Worm (Caenorhabditis elegans) whole organism, young adult: Measurements from ENCODE around the gene E04F6.10.

Experiments used
- B0019.2 ChIP-seq: fragments of 200-800 bp; sonication (Bioruptor generic); conservative IDR thresholded peaks from 2 replicates; pipeline ENCODE4 v1.3.6; 2022; ENCODE audit warnings: missing genetic modification reagents, missing genetic modification characterization, missing compliant biosample characterization
- B0035.1 ChIP-seq: sonication (generic microtip); optimal IDR thresholded peaks from 2 replicates; lab custom pipeline; 2016; ENCODE audit warnings: missing genetic modification characterization, mild to moderate bottlenecking, missing compliant biosample characterization, missing genotype, missing genetic modification reagents
- B0261.1 ChIP-seq: sonication (generic microtip); optimal IDR thresholded peaks from 2 replicates; lab custom pipeline; 2016; ENCODE audit warnings: mild to moderate bottlenecking, missing genetic modification characterization, moderate library complexity, missing compliant biosample characterization
- C06A6.2 ChIP-seq: fragments of 200-800 bp; sonication (Bioruptor generic); conservative IDR thresholded peaks from 2 replicates; pipeline ENCODE4 v1.3.6; 2022; ENCODE audit warnings: missing genetic modification characterization, missing compliant biosample characterization
- D2030.7 ChIP-seq: fragments of 200-800 bp; sonication (Bioruptor generic); IDR thresholded peaks from 2 replicates; pipeline ENCODE4 v1.3.6; 2022; ENCODE audit warnings: missing genetic modification reagents, missing genetic modification characterization, missing compliant biosample characterization
- F10E7.11 ChIP-seq: sonication (generic microtip); optimal IDR thresholded peaks from 2 replicates; lab custom pipeline; 2017; ENCODE audit warnings: mild to moderate bottlenecking, missing genetic modification characterization, moderate library complexity, missing compliant biosample characterization
- F22D6.2 ChIP-seq: sonication (generic microtip); optimal IDR thresholded peaks from 2 replicates; lab custom pipeline; 2016; ENCODE audit warnings: mild to moderate bottlenecking, missing genetic modification characterization, missing compliant biosample characterization
- F57C9.4 ChIP-seq: sonication (generic microtip); optimal IDR thresholded peaks from 2 replicates; lab custom pipeline; 2017; ENCODE audit warnings: mild to moderate bottlenecking, missing genetic modification characterization, missing compliant biosample characterization
- T26A5.8 ChIP-seq: sonication (generic microtip); optimal IDR thresholded peaks from 2 replicates; lab custom pipeline; 2016; ENCODE audit warnings: missing genetic modification characterization, missing compliant biosample characterization
- Y53F4B.3 ChIP-seq: fragments of 200-800 bp; sonication (Bioruptor generic); IDR thresholded peaks from 2 replicates; pipeline ENCODE4 v1.3.6; 2022; ENCODE audit warnings: missing genetic modification reagents, missing genetic modification characterization, missing compliant biosample characterization
- Y67H2A.10 ChIP-seq: fragments of 200-800 bp; sonication (Bioruptor generic); conservative IDR thresholded peaks from 2 replicates; pipeline ENCODE4 v1.3.6; 2022; ENCODE audit warnings: missing genetic modification reagents, missing genetic modification characterization, missing compliant biosample characterization
- Y79H2A.3 ChIP-seq: fragments of 200-800 bp; sonication (Bioruptor generic); conservative IDR thresholded peaks from 2 replicates; pipeline ENCODE4 v1.3.6; 2022; ENCODE audit warnings: missing genetic modification reagents, missing genetic modification characterization, missing compliant biosample characterization
- ZK185.1 ChIP-seq: sonication (generic microtip); optimal IDR thresholded peaks from 2 replicates; lab custom pipeline; 2016; ENCODE audit warnings: mild to moderate bottlenecking, missing genetic modification characterization, missing compliant biosample characterization; ENCODE audit not compliant: poor library complexity, severe bottlenecking
- athp-1 ChIP-seq: sonication (generic microtip); optimal IDR thresholded peaks from 2 replicates; lab custom pipeline; 2017; ENCODE audit warnings: mild to moderate bottlenecking, missing genetic modification characterization, missing compliant biosample characterization
- attf-3 ChIP-seq: fragments of 200-800 bp; sonication (Bioruptor generic); conservative IDR thresholded peaks from 2 replicates; pipeline ENCODE4 v1.3.6; 2022; ENCODE audit warnings: missing genetic modification reagents, missing genetic modification characterization, missing compliant biosample characterization
- attf-5 ChIP-seq: fragments of 200-800 bp; sonication (Bioruptor generic); optimal IDR thresholded peaks from 2 replicates; lab custom pipeline; 2018; ENCODE audit warnings: mild to moderate bottlenecking, missing genetic modification characterization, missing compliant biosample characterization
- cebp-2 ChIP-seq: fragments of 200-800 bp; sonication (Bioruptor generic); IDR thresholded peaks from 2 replicates; pipeline ENCODE4 v1.3.6; 2022; ENCODE audit warnings: missing genetic modification characterization, missing compliant biosample characterization
- ceh-100 ChIP-seq: fragments of 200-800 bp; sonication (Bioruptor generic); IDR thresholded peaks from 2 replicates; pipeline ENCODE4 v1.3.6; 2022; ENCODE audit warnings: missing genetic modification reagents, missing genetic modification characterization, missing compliant biosample characterization
- die-1 ChIP-seq: sonication (generic microtip); optimal IDR thresholded peaks from 2 replicates; lab custom pipeline; 2016; ENCODE audit warnings: missing genotype, mild to moderate bottlenecking, missing genetic modification characterization, missing compliant biosample characterization
- dox-1 ChIP-seq: fragments of 200-800 bp; sonication (Bioruptor generic); IDR thresholded peaks from 2 replicates; pipeline ENCODE4 v1.3.6; 2022; ENCODE audit warnings: missing genetic modification reagents, missing genetic modification characterization, missing compliant biosample characterization
- dpl-1 ChIP-seq: fragments of 150-350 bp; optimal IDR thresholded peaks from 2 replicates; lab custom pipeline; 2014; ENCODE audit warnings: missing biosample characterization, missing genetic modification reagents, missing genetic modification characterization
- egl-18 ChIP-seq: fragments of 200-800 bp; sonication (Bioruptor generic); IDR thresholded peaks from 2 replicates; pipeline ENCODE4 v1.3.6; 2022; ENCODE audit warnings: missing genetic modification reagents, missing genetic modification characterization, missing compliant biosample characterization
- ekl-4 ChIP-seq: fragments of 200-800 bp; sonication (Bioruptor generic); IDR thresholded peaks from 2 replicates; pipeline ENCODE4 v1.3.6; 2022; ENCODE audit warnings: missing genetic modification reagents, missing genetic modification characterization, missing compliant biosample characterization
- fkh-3 ChIP-seq: sonication (generic microtip); optimal IDR thresholded peaks from 2 replicates; lab custom pipeline; 2016; ENCODE audit warnings: mild to moderate bottlenecking, missing genetic modification characterization, missing compliant biosample characterization
- hsf-1 ChIP-seq: fragments of 200-800 bp; sonication (Bioruptor generic); IDR thresholded peaks from 2 replicates; pipeline ENCODE4 v1.3.6; 2022; ENCODE audit warnings: missing genetic modification reagents, missing genetic modification characterization, missing compliant biosample characterization
- let-526 ChIP-seq: fragments of 200-800 bp; sonication (Bioruptor generic); IDR thresholded peaks from 2 replicates; pipeline ENCODE4 v1.3.6; 2022; ENCODE audit warnings: missing genetic modification reagents, missing genetic modification characterization, missing compliant biosample characterization
- lin-54 ChIP-seq: fragments of 200-800 bp; sonication (Bioruptor generic); optimal IDR thresholded peaks from 2 replicates; lab custom pipeline; 2018; ENCODE audit warnings: mild to moderate bottlenecking, missing genetic modification characterization, missing compliant biosample characterization
- lsl-1 ChIP-seq: fragments of 200-800 bp; sonication (Bioruptor generic); optimal IDR thresholded peaks from 2 replicates; lab custom pipeline; 2018; ENCODE audit warnings: mild to moderate bottlenecking, missing genetic modification characterization, moderate library complexity, missing compliant biosample characterization
- lsy-27 ChIP-seq: sonication (generic microtip); optimal IDR thresholded peaks from 2 replicates; lab custom pipeline; 2017; ENCODE audit warnings: missing genetic modification characterization, mild to moderate bottlenecking, missing compliant biosample characterization, antibody characterized with exemption, missing genotype, borderline replicate concordance; ENCODE audit not compliant: insufficient read depth
- madf-10 ChIP-seq: sonication (generic microtip); optimal IDR thresholded peaks from 2 replicates; lab custom pipeline; 2016; ENCODE audit warnings: mild to moderate bottlenecking, missing genetic modification characterization, missing compliant biosample characterization
- madf-3 ChIP-seq: fragments of 200-800 bp; sonication (Bioruptor generic); IDR thresholded peaks from 2 replicates; pipeline ENCODE4 v1.3.6; 2022; ENCODE audit warnings: missing genetic modification reagents, missing genetic modification characterization, missing compliant biosample characterization
- mcd-1 ChIP-seq: fragments of 200-800 bp; sonication (Bioruptor generic); IDR thresholded peaks from 2 replicates; pipeline ENCODE4 v1.3.6; 2022; ENCODE audit warnings: missing genetic modification reagents, missing genetic modification characterization, missing compliant biosample characterization
- nhr-27 ChIP-seq: fragments of 200-800 bp; sonication (Bioruptor generic); optimal IDR thresholded peaks from 2 replicates; lab custom pipeline; 2018; ENCODE audit warnings: mild to moderate bottlenecking, missing genetic modification characterization, moderate library complexity, missing compliant biosample characterization
- rcor-1 ChIP-seq: fragments of 200-800 bp; sonication (Bioruptor generic); IDR thresholded peaks from 2 replicates; pipeline ENCODE4 v1.3.6; 2022; ENCODE audit warnings: missing genetic modification reagents, missing genetic modification characterization, missing compliant biosample characterization
- repo-1 ChIP-seq: sonication (generic microtip); optimal IDR thresholded peaks from 2 replicates; lab custom pipeline; 2017; ENCODE audit warnings: mild to moderate bottlenecking, missing genetic modification characterization, missing compliant biosample characterization
- rpc-1 ChIP-seq, 2 experiments: fragments of 150-350 bp in 1 of 2; sonication (generic microtip) in 1 of 2; optimal IDR thresholded peaks; 2 replicates each; lab custom pipeline; 2014 to 2018; ENCODE audit warnings: missing biosample characterization in 1 of 2, missing genetic modification characterization in 1 of 2, missing genetic modification reagents in 1 of 2, missing genotype in 1 of 2
- snpc-1.1 ChIP-seq: sonication (generic microtip); optimal IDR thresholded peaks from 2 replicates; lab custom pipeline; 2017; ENCODE audit warnings: missing genetic modification characterization, mild to moderate bottlenecking, missing compliant biosample characterization, antibody characterized with exemption, moderate library complexity, missing genotype, missing genetic modification reagents; ENCODE audit not compliant: insufficient read depth
- snpc-1.3 ChIP-seq: sonication (generic microtip); optimal IDR thresholded peaks from 2 replicates; lab custom pipeline; 2017; ENCODE audit warnings: missing genetic modification characterization, mild to moderate bottlenecking, missing compliant biosample characterization, antibody characterized with exemption, moderate library complexity, missing genotype, missing genetic modification reagents; ENCODE audit not compliant: insufficient read depth
- snpc-4 ChIP-seq, 5 experiments: fragments of 150-350 bp in 1 of 5; sonication (generic microtip) in 4 of 5; optimal IDR thresholded peaks; 2 replicates each; lab custom pipeline; 2014 to 2018; ENCODE audit warnings: missing genetic modification characterization in 5 of 5, missing biosample characterization in 3 of 5, antibody characterized with exemption in 2 of 5, mild to moderate bottlenecking in 2 of 5, missing compliant biosample characterization in 2 of 5, missing genotype in 2 of 5, moderate library complexity in 2 of 5, missing genetic modification reagents in 1 of 5
- tbp1 ChIP-seq: fragments of 200-800 bp; sonication (Bioruptor generic); optimal IDR thresholded peaks from 2 replicates; lab custom pipeline; 2018; ENCODE audit warnings: mild to moderate bottlenecking, missing genetic modification characterization, missing compliant biosample characterization
- ztf-18 ChIP-seq: sonication (generic microtip); optimal IDR thresholded peaks from 2 replicates; lab custom pipeline; 2016; ENCODE audit warnings: missing genotype, mild to moderate bottlenecking, missing genetic modification characterization, missing compliant biosample characterization
- ztf-22 ChIP-seq: fragments of 200-800 bp; sonication (Bioruptor generic); optimal IDR thresholded peaks from 2 replicates; lab custom pipeline; 2018; ENCODE audit warnings: mild to moderate bottlenecking, missing genetic modification characterization, moderate library complexity, missing compliant biosample characterization
- ztf-26 ChIP-seq: sonication (generic microtip); optimal IDR thresholded peaks from 2 replicates; lab custom pipeline; 2017; ENCODE audit warnings: missing genetic modification characterization, missing compliant biosample characterization
- ztf-6 ChIP-seq: fragments of 200-800 bp; sonication (Bioruptor generic); IDR thresholded peaks from 2 replicates; pipeline ENCODE4 v1.3.6; 2022; ENCODE audit warnings: missing genetic modification reagents, missing genetic modification characterization, missing compliant biosample characterization

The E04F6.10 gene

ce11 chrII:7183493-7184272 is 33.3 kb downstream of the E04F6.10 start, which contains the start of gene pdl-1 (continued):
- TF ChIP-seq repo-1 (tag; lab: Kevin White, UChicago), result peak; percentile 72
- TF ChIP-seq ztf-6 (GFP tag; lab: Robert Waterston, UW), result no peak
- peak; percentile 99 for TF ChIP-seq rpc-1 (optimal IDR thresholded peaks at IDR 0.05; lab: Kevin White, UChicago)
- peak; percentile 98 for TF ChIP-seq rpc-1 (tag; optimal IDR thresholded peaks at IDR 0.05; lab: Kevin White, UChicago)
- TF ChIP-seq snpc-1.3, result peak; percentile 89
- peak; percentile 59 for TF ChIP-seq B0035.1 (tag; lab: Kevin White, UChicago)
- peak; percentile 84 for TF ChIP-seq athp-1 (tag; lab: Kevin White, UChicago)
- TF ChIP-seq tbp1 (GFP tag; lab: Kevin White, UChicago), result peak; percentile 96
- TF ChIP-seq ZK185.1 (tag; lab: Kevin White, UChicago), result peak; percentile 94
- peak; percentile 39; the same call in 1 of the 2 replicates for TF ChIP-seq let-526 (GFP tag; lab: Robert Waterston, UW)
- TF ChIP-seq dpl-1 (GFP tag; lab: Kevin White, UChicago), result no peak
- peak; percentile 79 for TF ChIP-seq T26A5.8 (tag; lab: Kevin White, UChicago)
- peak; percentile 78 for TF ChIP-seq D2030.7 (GFP tag; lab: Robert Waterston, UW)
- peak; percentile 6 for TF ChIP-seq F22D6.2 (tag; lab: Kevin White, UChicago)
- TF ChIP-seq attf-5, result peak; percentile 82
- TF ChIP-seq attf-3 (GFP tag; lab: Robert Waterston, UW), result peak; percentile 71
- TF ChIP-seq snpc-4 (GFP tag; optimal IDR thresholded peaks at IDR 0.05; lab: Kevin White, UChicago), result peak; percentile 53
- TF ChIP-seq snpc-4 (tag; optimal IDR thresholded peaks at IDR 0.05; lab: Kevin White, UChicago), result peak; percentile 67 to 83 (median 80)
- TF ChIP-seq madf-3 (GFP tag; lab: Robert Waterston, UW), result peak; percentile 53; the same call in 1 of the 2 replicates
- peak; percentile 44 for TF ChIP-seq ztf-22 (GFP tag; lab: Kevin White, UChicago)
- TF ChIP-seq Y53F4B.3 (GFP tag; lab: Robert Waterston, UW), result peak; percentile 68; the same call in 1 of the 2 replicates
- peak; percentile 50; the same call in 1 of the 2 replicates for TF ChIP-seq hsf-1 (GFP tag; lab: Robert Waterston, UW)
- TF ChIP-seq ztf-18 (tag; lab: Kevin White, UChicago), result peak; percentile 80
- peak; percentile 59 for TF ChIP-seq snpc-1.1 (tag; lab: Kevin White, UChicago)
- peak; percentile 66 for TF ChIP-seq mcd-1
- TF ChIP-seq ceh-100, result peak; percentile 77
- peak; percentile 60 for TF ChIP-seq lsl-1 (GFP tag; lab: Kevin White, UChicago)
- TF ChIP-seq nhr-27 (tag; lab: Kevin White, UChicago), result peak; percentile 84
- peak; percentile 86 for TF ChIP-seq B0261.1 (tag; lab: Kevin White, UChicago)
- TF ChIP-seq egl-18, result 0 out of 2 replicates have a peak, but pooled peaks have one; percentile 46
- peak; percentile 78 for TF ChIP-seq lin-54 (GFP tag; lab: Kevin White, UChicago)
- peak; percentile 73 for TF ChIP-seq ztf-26 (tag; lab: Kevin White, UChicago)
- TF ChIP-seq ekl-4, result peak; percentile 88
- TF ChIP-seq lsy-27 (tag; lab: Kevin White, UChicago), result peak; percentile 52
- TF ChIP-seq Y79H2A.3 (GFP tag; lab: Robert Waterston, UW), result peak; percentile 72; the same call in 1 of the 2 replicates
- no peak for TF ChIP-seq Y67H2A.10
- TF ChIP-seq B0019.2 (GFP tag; lab: Robert Waterston, UW), result 0 out of 2 replicates have a peak, but pooled peaks have one; percentile 26
- TF ChIP-seq die-1 (tag; lab: Kevin White, UChicago), result peak; percentile 96
- peak; percentile 65 for TF ChIP-seq F57C9.4 (tag; lab: Kevin White, UChicago)
- TF ChIP-seq madf-10 (tag; lab: Kevin White, UChicago), result peak; percentile 86
- TF ChIP-seq fkh-3 (tag; lab: Kevin White, UChicago), result peak; percentile 71
- TF ChIP-seq C06A6.2 (GFP tag; lab: Robert Waterston, UW), result 0 out of 2 replicates have a peak, but pooled peaks have one; percentile 43
- peak; percentile 92 for TF ChIP-seq dox-1 (GFP tag; lab: Robert Waterston, UW)
- peak; percentile 65 for TF ChIP-seq F10E7.11
- TF ChIP-seq cebp-2, result peak; percentile 95
- TF ChIP-seq rcor-1 (GFP tag; lab: Robert Waterston, UW), result peak; percentile 67
